Fruit fly (Drosophila melanogaster): Measurements from ENCODE around the gene aust.

The aust gene

DNA sequence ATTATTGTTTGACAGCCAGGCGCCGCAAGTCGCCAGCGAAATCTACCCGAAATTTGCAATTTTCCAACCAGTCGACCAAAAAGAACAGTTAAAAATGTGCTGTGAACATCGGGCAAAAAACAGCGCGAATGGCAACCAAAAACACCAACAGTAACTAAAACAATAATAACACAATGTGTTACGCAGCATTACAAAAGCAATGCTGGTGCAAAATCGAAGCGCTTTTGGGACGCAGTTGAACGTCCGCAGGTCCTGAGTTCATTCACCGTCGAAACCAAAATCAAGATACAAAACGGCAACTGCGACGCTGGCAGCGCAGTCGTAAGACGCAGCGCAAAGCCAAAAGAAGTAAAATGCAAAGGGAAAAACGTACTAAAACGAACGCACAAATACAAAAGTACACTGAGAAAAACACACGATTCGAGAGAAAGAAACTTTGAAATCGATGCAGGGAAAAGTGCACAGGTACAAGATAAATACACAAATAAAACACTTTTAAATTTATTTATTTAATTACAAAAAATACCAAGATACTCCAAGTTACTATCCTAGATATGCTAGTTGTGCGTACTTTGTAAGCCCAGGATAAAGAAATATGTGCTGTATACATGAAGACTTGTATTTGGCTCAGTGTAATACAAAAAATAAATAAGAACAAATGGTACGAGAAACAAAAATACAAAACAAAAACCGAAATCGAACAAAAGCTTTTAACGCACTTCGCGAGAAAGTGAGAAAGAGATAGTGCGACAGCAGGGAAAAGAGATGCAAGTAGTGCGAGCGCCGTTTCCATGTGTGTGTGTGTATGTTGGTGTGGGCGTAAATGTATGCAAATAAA is 39.8 kb downstream of the aust start (continued):
- TF ChIP-seq CG6689 (GFP tag; IDR thresholded peaks at IDR 0.05) (peak; percentile 63), mirr (GFP tag; optimal IDR thresholded peaks at IDR 0.05) (no peak), ase (GFP tag; IDR thresholded peaks at IDR 0.05) (0 out of 3 replicates have a peak, but pooled peaks have one; percentile 20), al (GFP tag; IDR thresholded peaks at IDR 0.05) (peak; percentile 32; the same call in 1 of the 2 replicates), zen2 (GFP tag; IDR thresholded peaks at IDR 0.05; ENCODE audit: partially characterized antibody) (no peak), Hand (GFP tag; optimal IDR thresholded peaks at IDR 0.05) (no peak), grau (tag; optimal IDR thresholded peaks at IDR 0.05) (peak; percentile 72), Gsc (GFP tag; IDR thresholded peaks at IDR 0.05) (no peak), abd-A (tag; optimal IDR thresholded peaks at IDR 0.05) (no peak)

DNA sequence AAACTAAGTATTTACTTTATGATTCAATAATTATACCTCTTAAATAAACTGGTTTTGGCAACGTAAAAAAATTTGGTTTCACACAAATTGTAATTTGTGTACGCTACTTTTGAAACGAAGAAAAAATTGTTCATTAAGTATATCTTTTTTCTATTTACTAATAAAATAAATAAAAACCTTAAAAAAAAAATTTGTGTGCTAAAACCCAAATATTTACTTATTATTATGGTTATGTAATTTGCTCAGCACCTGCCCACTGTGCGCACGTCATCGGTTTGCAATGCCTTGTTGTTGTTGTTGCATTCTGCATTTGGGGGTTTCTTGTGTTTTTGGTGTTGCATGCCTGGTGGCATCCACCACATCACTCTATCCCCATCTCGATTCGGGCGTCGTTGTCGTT is 43.7 kb downstream of the aust start:
- peak; percentile 3 for TF ChIP-seq oc (tag; optimal IDR thresholded peaks at IDR 0.05)
- no peak for TF ChIP-seq CG7745 (tag; optimal IDR thresholded peaks at IDR 0.05)
- TF ChIP-seq CG17612 (GFP tag; IDR thresholded peaks at IDR 0.05), result no peak
- TF ChIP-seq lab (GFP tag; optimal IDR thresholded peaks at IDR 0.05), result peak; percentile 53
- TF ChIP-seq sima (GFP tag; optimal IDR thresholded peaks at IDR 0.05), result no peak
- peak; percentile 35 for TF ChIP-seq sqz (GFP tag; optimal IDR thresholded peaks at IDR 0.05)
- TF ChIP-seq stc (GFP tag; IDR thresholded peaks at IDR 0.05), result peak; percentile 56
- peak; percentile 69 for TF ChIP-seq CG2712 (tag; optimal IDR thresholded peaks at IDR 0.05)
- TF ChIP-seq Med (GFP tag), result peak; percentile 12
- TF ChIP-seq br (optimal IDR thresholded peaks at IDR 0.05), result no peak
- TF ChIP-seq sd (tag; optimal IDR thresholded peaks at IDR 0.05), result peak; percentile 28
- TF ChIP-seq ATbp (GFP tag; optimal IDR thresholded peaks at IDR 0.05), result peak; percentile 72
- TF ChIP-seq E2f2 (GFP tag; IDR thresholded peaks at IDR 0.05), result peak; percentile 28; the same call in 1 of the 2 replicates
- TF ChIP-seq sna (GFP tag; IDR thresholded peaks at IDR 0.05; ENCODE audit: partially characterized antibody), result no peak
- TF ChIP-seq dmrt99B (tag; optimal IDR thresholded peaks at IDR 0.05), result peak; percentile 82
- peak; percentile 46 for TF ChIP-seq Xbp1 (GFP tag; optimal IDR thresholded peaks at IDR 0.05)
- no peak for TF ChIP-seq peb (GFP tag; IDR thresholded peaks at IDR 0.05)
- no peak for TF ChIP-seq en (GFP tag; optimal IDR thresholded peaks at IDR 0.05)
- peak; percentile 4 for TF ChIP-seq CG18619 (GFP tag; optimal IDR thresholded peaks at IDR 0.05)
- peak; percentile 42 for TF ChIP-seq gsb-n (tag; optimal IDR thresholded peaks at IDR 0.05)
- TF ChIP-seq CG11504 (tag; optimal IDR thresholded peaks at IDR 0.05), result peak; percentile 78
- TF ChIP-seq onecut (GFP tag; IDR thresholded peaks at IDR 0.05), result no peak
- no peak for TF ChIP-seq CG33213 (GFP tag; optimal IDR thresholded peaks at IDR 0.05)
- TF ChIP-seq Six4 (GFP tag; optimal IDR thresholded peaks at IDR 0.05), result peak; percentile 23
- no peak for TF ChIP-seq dm (GFP tag; optimal IDR thresholded peaks at IDR 0.05)
- no peak for TF ChIP-seq grn (GFP tag; optimal IDR thresholded peaks at IDR 0.05)
- TF ChIP-seq Dip2 (GFP tag; IDR thresholded peaks at IDR 0.05), result no peak
- peak; percentile 59; the same call in 1 of the 2 replicates for TF ChIP-seq HLH3B (GFP tag; IDR thresholded peaks at IDR 0.05)
- no peak for TF ChIP-seq CG11696 (GFP tag; IDR thresholded peaks at IDR 0.05)
- peak; percentile 15; the same call in 1 of the 2 replicates for TF ChIP-seq CG14667 (GFP tag; IDR thresholded peaks at IDR 0.05)
- no peak for TF ChIP-seq schlank (tag; optimal IDR thresholded peaks at IDR 0.05)
- peak; percentile 35 for TF ChIP-seq CoRest (tag; optimal IDR thresholded peaks at IDR 0.05)
- peak; percentile 34 for TF ChIP-seq nerfin-1 (tag; optimal IDR thresholded peaks at IDR 0.05)
- peak; percentile 88 for TF ChIP-seq Drgx (GFP tag; IDR thresholded peaks at IDR 0.05)
- 0 out of 3 replicates have a peak, but pooled peaks have one; percentile 26 for TF ChIP-seq CG11093 (GFP tag; IDR thresholded peaks at IDR 0.05)
- TF ChIP-seq Ada2b (GFP tag; IDR thresholded peaks at IDR 0.05), result peak; percentile 22; the same call in 1 of the 2 replicates
- TF ChIP-seq CG8388 (GFP tag; optimal IDR thresholded peaks at IDR 0.05), result peak; percentile 71
- TF ChIP-seq E2f1 (GFP tag; IDR thresholded peaks at IDR 0.05), result 0 out of 2 replicates have a peak, but pooled peaks have one; percentile 26
- no peak for TF ChIP-seq CG2129 (GFP tag; IDR thresholded peaks at IDR 0.05; ENCODE audit: partially characterized antibody)

Measured in whole organism, embryonic.